Worm (Caenorhabditis elegans): ENCODE measurements around the gene srh-30.

DNA sequence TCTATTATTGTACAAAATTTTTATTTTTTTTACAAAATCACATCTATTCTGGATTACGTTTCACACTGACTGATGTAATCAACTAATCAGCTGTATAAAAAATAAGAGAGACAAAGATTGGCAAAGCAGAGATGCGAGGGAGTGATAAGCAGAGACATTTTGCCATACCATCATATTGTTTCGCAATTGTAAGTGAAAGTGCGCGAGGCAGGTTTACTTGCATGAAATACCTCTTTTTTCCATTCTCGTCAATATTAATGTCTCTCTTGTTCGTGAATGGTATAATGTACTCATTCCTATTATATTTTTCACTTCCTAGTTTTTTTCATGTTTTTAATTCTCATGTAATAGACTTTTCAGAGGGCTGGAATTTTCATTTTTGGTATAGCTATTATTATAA lies 34.7 kb downstream of the srh-30 start:
- no peak for TF ChIP-seq him-1 (tag; optimal IDR thresholded peaks at IDR 0.05)
- no peak for TF ChIP-seq dao-5 (tag; optimal IDR thresholded peaks at IDR 0.05)

All from whole organism, L4/young adult.